Worm (Caenorhabditis elegans): ENCODE results near the gene R11H6.4.

DNA sequence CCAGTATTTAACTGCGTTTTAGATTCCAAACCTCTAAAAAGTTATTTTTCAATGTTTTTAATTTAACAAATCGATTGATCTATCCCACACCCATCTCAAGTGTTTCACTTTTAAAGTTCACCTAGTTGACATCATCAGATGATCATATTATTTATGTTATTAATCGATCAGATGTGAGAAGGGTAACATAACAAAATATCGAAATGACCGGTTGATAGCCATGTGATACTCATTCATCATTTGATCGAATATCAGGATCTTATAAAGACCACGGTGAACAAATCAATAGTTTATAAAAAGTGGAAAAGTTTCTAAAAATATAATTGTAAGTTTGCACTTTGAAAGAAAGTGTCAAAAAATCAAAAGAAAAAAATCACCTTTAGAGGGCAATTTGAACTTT, 45.9 kb downstream of the R11H6.4 start:
- no peak for TF ChIP-seq him-1 (tag; optimal IDR thresholded peaks at IDR 0.05)
- no peak for TF ChIP-seq W03F9.2 (tag; optimal IDR thresholded peaks at IDR 0.05)

All from whole organism, L4/young adult.